Worm (Caenorhabditis elegans): ENCODE measurements around the gene clc-4.

ce11 chrX:10804441-10804840 lies 20.7 kb upstream of the clc-4 start, which contains the start of gene F31B12.4:
- no peak for TF ChIP-seq nhr-25 (tag; optimal IDR thresholded peaks at IDR 0.05; ENCODE audit: borderline replicate concordance, insufficient read depth)
- no peak for TF ChIP-seq nhr-48 (tag; optimal IDR thresholded peaks at IDR 0.05)
- no peak for TF ChIP-seq zfp-3 (GFP tag; conservative IDR thresholded peaks at IDR 0.05)

Measured in whole organism, L4 larva.